Fruit fly (Drosophila melanogaster) ovary, adult (tissue): ENCODE measurements around the gene ttm2.
A peak's percentile ranks its signal among the peaks of the same experiment; 100 is the strongest.

Experiments
- CG17801 ChIP-seq: fragments of 200-800 bp; optimal IDR thresholded peaks from 2 replicates; lab custom pipeline; 2019; ENCODE audit warnings: missing biosample characterization, mild to moderate bottlenecking, missing genetic modification characterization, moderate library complexity; ENCODE audit not compliant: partially characterized antibody

Gene ttm2

dm6 chr3L:299952-300605 is 25.1 kb downstream of the ttm2 start:
- TF ChIP-seq CG17801 (GFP tag; lab: Kevin White, UChicago), result no peak

dm6 chr3L:311607-312006 is 36.7 kb downstream of the ttm2 start:
- TF ChIP-seq CG17801 (GFP tag; lab: Kevin White, UChicago), result peak; percentile 29

dm6 chr3L:312323-312722 is 37.4 kb downstream of the ttm2 start:
- no peak for TF ChIP-seq CG17801 (GFP tag; lab: Kevin White, UChicago)

dm6 chr3L:315140-315539 is 40.2 kb downstream of the ttm2 start:
- TF ChIP-seq CG17801 (GFP tag; lab: Kevin White, UChicago), result no peak

- no peak for TF ChIP-seq CG17801 (GFP tag; lab: Kevin White, UChicago)
Measured at dm6 chr3L:316784-317183, 41.8 kb downstream of the ttm2 start, which contains the start of gene ddbt. Gene ddbt, plus strand, starts transcription at chr3L:317084.

- TF ChIP-seq CG17801 (GFP tag; lab: Kevin White, UChicago), result peak; percentile 70
Measured at dm6 chr3L:319145-320009, 44.4 kb downstream of the ttm2 start, which contains the start of gene fwd. Gene fwd, minus strand, starts transcription at chr3L:319884.

dm6 chr3L:320010-320337 is 45.0 kb downstream of the ttm2 start:
- TF ChIP-seq CG17801 (GFP tag; lab: Kevin White, UChicago), result no peak

dm6 chr3L:320798-321197 is 45.8 kb downstream of the ttm2 start:
- no peak for TF ChIP-seq CG17801 (GFP tag; lab: Kevin White, UChicago)

dm6 chr3L:321495-321894 is 46.5 kb downstream of the ttm2 start:
- TF ChIP-seq CG17801 (GFP tag; lab: Kevin White, UChicago), result no peak

- no peak for TF ChIP-seq CG17801 (GFP tag; lab: Kevin White, UChicago)
Measured at dm6 chr3L:324486-324885, 49.5 kb downstream of the ttm2 start, which contains the start of gene CG32344. Gene CG32344, minus strand, starts transcription at chr3L:324720.
